Worm (Caenorhabditis elegans) whole organism, young adult: Measurements from ENCODE around the gene C14B9.2.

ENCODE experiments used
- D2030.7 ChIP-seq: fragments of 200-800 bp; sonication (Bioruptor generic); IDR thresholded peaks from 2 replicates; pipeline ENCODE4 v1.3.6; 2022; ENCODE audit warnings: missing genetic modification reagents, missing genetic modification characterization, missing compliant biosample characterization
- F22D6.2 ChIP-seq: sonication (generic microtip); optimal IDR thresholded peaks from 2 replicates; lab custom pipeline; 2016; ENCODE audit warnings: mild to moderate bottlenecking, missing genetic modification characterization, missing compliant biosample characterization
- F23B12.7 ChIP-seq: sonication (generic microtip); optimal IDR thresholded peaks from 2 replicates; lab custom pipeline; 2017; ENCODE audit warnings: missing genetic modification characterization, mild to moderate bottlenecking, missing compliant biosample characterization, antibody characterized with exemption, moderate library complexity; ENCODE audit not compliant: insufficient read depth
- F55B11.4 ChIP-seq: sonication (generic microtip); optimal IDR thresholded peaks from 2 replicates; lab custom pipeline; 2016; ENCODE audit warnings: missing compliant biosample characterization, missing genetic modification characterization, borderline replicate concordance; ENCODE audit not compliant: insufficient read depth
- K11D2.4 ChIP-seq: fragments of 200-800 bp; sonication (Bioruptor generic); IDR thresholded peaks from 2 replicates; pipeline ENCODE4 v1.3.6; 2022; ENCODE audit warnings: missing genetic modification reagents, missing genetic modification characterization, missing compliant biosample characterization
- K12H6.12 ChIP-seq: fragments of 200-800 bp; sonication (Bioruptor generic); optimal IDR thresholded peaks from 2 replicates; lab custom pipeline; 2018; ENCODE audit warnings: mild to moderate bottlenecking, missing genetic modification characterization, missing compliant biosample characterization
- T07F8.4 ChIP-seq: sonication (generic microtip); optimal IDR thresholded peaks from 2 replicates; lab custom pipeline; 2016; ENCODE audit warnings: mild to moderate bottlenecking, missing genetic modification characterization, moderate library complexity, missing compliant biosample characterization
- Y53G8AR.9 ChIP-seq: fragments of 200-800 bp; sonication (Bioruptor generic); conservative IDR thresholded peaks from 2 replicates; pipeline ENCODE4 v1.3.6; 2022; ENCODE audit warnings: missing genetic modification reagents, missing genetic modification characterization, missing compliant biosample characterization
- aptf-3 ChIP-seq: fragments of 200-800 bp; sonication (Bioruptor generic); IDR thresholded peaks from 2 replicates; pipeline ENCODE4 v1.3.6; 2022; ENCODE audit warnings: missing genetic modification characterization, missing compliant biosample characterization
- attf-5 ChIP-seq: fragments of 200-800 bp; sonication (Bioruptor generic); optimal IDR thresholded peaks from 2 replicates; lab custom pipeline; 2018; ENCODE audit warnings: mild to moderate bottlenecking, missing genetic modification characterization, missing compliant biosample characterization
- cebp-1 ChIP-seq, 2 experiments: fragments of 200-800 bp in 1 of 2; sonication (Bioruptor generic) in 1 of 2; sonication (generic microtip) in 1 of 2; IDR thresholded peaks in 1 of 2; optimal IDR thresholded peaks in 1 of 2; 2 replicates each; pipeline versions ENCODE4 v1.3.6 to Lab custom; 2017 to 2022; ENCODE audit warnings: missing compliant biosample characterization in 2 of 2, missing genetic modification characterization in 2 of 2, mild to moderate bottlenecking in 1 of 2, missing genetic modification reagents in 1 of 2, moderate library complexity in 1 of 2
- ceh-27 ChIP-seq: fragments of 200-800 bp; sonication (Bioruptor generic); optimal IDR thresholded peaks from 2 replicates; lab custom pipeline; 2018; ENCODE audit warnings: mild to moderate bottlenecking, missing genetic modification characterization, moderate library complexity, missing compliant biosample characterization
- ceh-91 ChIP-seq: fragments of 200-800 bp; sonication (Bioruptor generic); IDR thresholded peaks from 2 replicates; pipeline ENCODE4 v1.3.6; 2022; ENCODE audit warnings: missing genetic modification reagents, missing genetic modification characterization, missing compliant biosample characterization
- dox-1 ChIP-seq: fragments of 200-800 bp; sonication (Bioruptor generic); IDR thresholded peaks from 2 replicates; pipeline ENCODE4 v1.3.6; 2022; ENCODE audit warnings: missing genetic modification reagents, missing genetic modification characterization, missing compliant biosample characterization
- egl-18 ChIP-seq: fragments of 200-800 bp; sonication (Bioruptor generic); IDR thresholded peaks from 2 replicates; pipeline ENCODE4 v1.3.6; 2022; ENCODE audit warnings: missing genetic modification reagents, missing genetic modification characterization, missing compliant biosample characterization
- egrh-3 ChIP-seq: fragments of 200-800 bp; sonication (Bioruptor generic); IDR thresholded peaks from 2 replicates; pipeline ENCODE4 v1.3.6; 2022; ENCODE audit warnings: missing genetic modification reagents, missing genetic modification characterization, missing compliant biosample characterization
- ekl-4 ChIP-seq: fragments of 200-800 bp; sonication (Bioruptor generic); IDR thresholded peaks from 2 replicates; pipeline ENCODE4 v1.3.6; 2022; ENCODE audit warnings: missing genetic modification reagents, missing genetic modification characterization, missing compliant biosample characterization
- ets-4 ChIP-seq: fragments of 200-800 bp; sonication (Bioruptor generic); optimal IDR thresholded peaks from 2 replicates; lab custom pipeline; 2018; ENCODE audit warnings: mild to moderate bottlenecking, missing genetic modification characterization, missing compliant biosample characterization
- him-1 ChIP-seq: sonication (generic microtip); optimal IDR thresholded peaks from 2 replicates; lab custom pipeline; 2016; ENCODE audit warnings: missing genotype, missing genetic modification reagents, missing genetic modification characterization, missing compliant biosample characterization
- hmg-1.2 ChIP-seq: fragments of 200-800 bp; sonication (Bioruptor generic); IDR thresholded peaks from 2 replicates; pipeline ENCODE4 v1.3.6; 2022; ENCODE audit warnings: missing genetic modification reagents, missing genetic modification characterization, missing compliant biosample characterization
- hmg-20 ChIP-seq: fragments of 200-800 bp; sonication (Bioruptor generic); IDR thresholded peaks from 2 replicates; pipeline ENCODE4 v1.3.6; 2022; ENCODE audit warnings: missing genetic modification reagents, missing genetic modification characterization, missing compliant biosample characterization
- let-607 ChIP-seq, 2 experiments: fragments of 200-800 bp in 1 of 2; sonication (Bioruptor generic) in 1 of 2; sonication (generic microtip) in 1 of 2; optimal IDR thresholded peaks; 2 replicates each; lab custom pipeline; 2016 to 2018; ENCODE audit warnings: mild to moderate bottlenecking in 2 of 2, missing compliant biosample characterization in 2 of 2, missing genetic modification characterization in 2 of 2, moderate library complexity in 2 of 2, missing genotype in 1 of 2
- lin-35 ChIP-seq, 3 experiments: fragments of 150-350 bp in 2 of 3; sonication (generic microtip) in 1 of 3; optimal IDR thresholded peaks; 2 replicates each; lab custom pipeline; 2014 to 2018; ENCODE audit warnings: missing biosample characterization in 3 of 3, missing genetic modification characterization in 3 of 3, missing genetic modification reagents in 3 of 3
- lin-40 ChIP-seq: sonication (generic microtip); optimal IDR thresholded peaks from 2 replicates; lab custom pipeline; 2016; ENCODE audit warnings: missing genetic modification characterization, mild to moderate bottlenecking, missing compliant biosample characterization, missing genotype, missing genetic modification reagents
- madf-3 ChIP-seq: fragments of 200-800 bp; sonication (Bioruptor generic); IDR thresholded peaks from 2 replicates; pipeline ENCODE4 v1.3.6; 2022; ENCODE audit warnings: missing genetic modification reagents, missing genetic modification characterization, missing compliant biosample characterization
- mes-4 ChIP-seq: sonication (generic microtip); optimal IDR thresholded peaks from 2 replicates; lab custom pipeline; 2016; ENCODE audit warnings: missing genotype, missing genetic modification characterization, missing compliant biosample characterization
- nfya-1 ChIP-seq: sonication (generic microtip); optimal IDR thresholded peaks from 2 replicates; lab custom pipeline; 2017; ENCODE audit warnings: antibody characterized with exemption, missing compliant biosample characterization, missing genetic modification characterization, borderline replicate concordance; ENCODE audit not compliant: insufficient read depth
- nhr-80 ChIP-seq: sonication (generic microtip); optimal IDR thresholded peaks from 2 replicates; lab custom pipeline; 2016; ENCODE audit warnings: missing genetic modification characterization, missing compliant biosample characterization
- sea-2 ChIP-seq: fragments of 200-800 bp; sonication (Bioruptor generic); IDR thresholded peaks from 2 replicates; pipeline ENCODE4 v1.3.6; 2022; ENCODE audit warnings: missing genetic modification characterization, missing compliant biosample characterization
- snpc-4 ChIP-seq, 5 experiments: fragments of 150-350 bp in 1 of 5; sonication (generic microtip) in 4 of 5; optimal IDR thresholded peaks; 2 replicates each; lab custom pipeline; 2014 to 2018; ENCODE audit warnings: missing genetic modification characterization in 5 of 5, missing biosample characterization in 3 of 5, antibody characterized with exemption in 2 of 5, mild to moderate bottlenecking in 2 of 5, missing compliant biosample characterization in 2 of 5, missing genotype in 2 of 5, moderate library complexity in 2 of 5, missing genetic modification reagents in 1 of 5
- somi-1 ChIP-seq: fragments of 200-800 bp; sonication (Bioruptor generic); optimal IDR thresholded peaks from 2 replicates; lab custom pipeline; 2018; ENCODE audit warnings: mild to moderate bottlenecking, missing genetic modification characterization, missing compliant biosample characterization
- sptf-2 ChIP-seq: fragments of 200-800 bp; sonication (Bioruptor generic); optimal IDR thresholded peaks from 2 replicates; lab custom pipeline; 2018; ENCODE audit warnings: mild to moderate bottlenecking, missing genetic modification characterization, missing compliant biosample characterization
- tbp1 ChIP-seq: fragments of 200-800 bp; sonication (Bioruptor generic); optimal IDR thresholded peaks from 2 replicates; lab custom pipeline; 2018; ENCODE audit warnings: mild to moderate bottlenecking, missing genetic modification characterization, missing compliant biosample characterization
- tbx-9 ChIP-seq: sonication (generic microtip); optimal IDR thresholded peaks from 2 replicates; lab custom pipeline; 2016; ENCODE audit warnings: borderline replicate concordance, missing genetic modification characterization, inconsistent platforms, missing compliant biosample characterization
- tlf-1 ChIP-seq: fragments of 200-800 bp; sonication (Bioruptor generic); optimal IDR thresholded peaks from 2 replicates; lab custom pipeline; 2018; ENCODE audit warnings: mild to moderate bottlenecking, missing genetic modification characterization, missing compliant biosample characterization
- xnd-1 ChIP-seq: sonication (generic microtip); optimal IDR thresholded peaks from 2 replicates; lab custom pipeline; 2016; ENCODE audit warnings: missing genotype, missing genetic modification reagents, missing genetic modification characterization, missing compliant biosample characterization
- zfh-2 ChIP-seq: fragments of 200-800 bp; sonication (Bioruptor generic); conservative IDR thresholded peaks from 2 replicates; pipeline ENCODE4 v1.3.6; 2022; ENCODE audit warnings: missing genetic modification reagents, missing genetic modification characterization, missing compliant biosample characterization
- ztf-3 ChIP-seq: fragments of 200-800 bp; sonication (Bioruptor generic); optimal IDR thresholded peaks from 2 replicates; lab custom pipeline; 2018; ENCODE audit warnings: mild to moderate bottlenecking, missing genetic modification characterization, missing compliant biosample characterization

The C14B9.2 gene

DNA sequence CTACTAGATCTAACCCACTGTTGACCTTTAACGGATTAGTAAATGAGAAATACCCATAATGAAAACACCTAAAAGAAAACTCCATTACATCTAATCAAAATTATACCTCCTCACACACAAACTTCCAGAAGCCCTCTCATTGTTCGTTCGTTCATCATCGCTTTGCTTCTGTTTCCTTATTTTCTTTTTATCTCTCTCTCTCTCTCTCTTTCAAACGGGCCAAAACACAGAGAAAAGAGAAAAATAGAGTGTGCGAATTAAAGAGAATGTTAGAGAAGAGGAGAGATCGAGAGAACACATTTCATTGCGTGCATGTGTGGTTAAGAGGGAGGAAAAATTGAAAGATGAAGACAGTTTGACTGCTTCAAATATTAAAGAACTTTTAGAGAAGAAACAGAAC lies 9.1 kb upstream of the C14B9.2 start:
- TF ChIP-seq dox-1 (GFP tag; lab: Robert Waterston, UW) (no peak), F23B12.7 (tag; lab: Kevin White, UChicago) (peak; percentile 54), nhr-80 (tag; lab: Kevin White, UChicago) (peak; percentile 62), lin-40 (tag; lab: Kevin White, UChicago) (peak; percentile 44), somi-1 (GFP tag; lab: Kevin White, UChicago) (peak; percentile 34), tbp1 (GFP tag; lab: Kevin White, UChicago) (peak; percentile 4), hmg-1.2 (GFP tag; lab: Robert Waterston, UW) (peak; percentile 63; the same call in 1 of the 2 replicates), lin-35 (GFP tag; optimal IDR thresholded peaks at IDR 0.05; lab: Kevin White, UChicago) (peak in 1 of 3 experiments; percentile 49), attf-5 (GFP tag; lab: Kevin White, UChicago) (peak; percentile 9), F22D6.2 (tag; lab: Kevin White, UChicago) (no peak)

DNA sequence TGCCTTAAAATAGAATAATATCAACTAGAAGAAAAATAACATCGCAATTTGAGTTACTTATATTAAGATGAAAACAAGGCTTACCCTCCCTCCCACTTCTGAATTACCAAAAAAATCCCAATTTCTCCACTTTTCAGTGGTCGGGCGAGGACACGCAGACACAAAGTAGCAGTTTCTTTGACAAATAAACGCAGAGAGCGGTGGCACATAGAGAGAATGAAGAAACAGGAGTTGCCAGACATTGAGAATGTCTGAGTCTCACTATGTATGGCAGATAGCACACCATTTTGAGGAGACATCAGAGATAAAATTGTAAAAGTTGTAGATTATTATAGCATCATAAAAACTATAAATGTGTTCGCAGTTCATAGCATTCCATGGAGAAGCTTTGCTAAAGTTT lies 8.2 kb upstream of the C14B9.2 start:
- no peak for TF ChIP-seq ekl-4 (GFP tag; lab: Robert Waterston, UW)
- peak; percentile 30 for TF ChIP-seq attf-5 (GFP tag; lab: Kevin White, UChicago)
- no peak for TF ChIP-seq sea-2
- TF ChIP-seq nhr-80 (tag; lab: Kevin White, UChicago): peak; percentile 40
- no peak for TF ChIP-seq xnd-1 (tag; lab: Kevin White, UChicago)
- TF ChIP-seq lin-40 (tag; lab: Kevin White, UChicago): peak; percentile 58
- TF ChIP-seq snpc-4 (GFP tag; optimal IDR thresholded peaks at IDR 0.05; lab: Kevin White, UChicago): no peak
- peak in 1 of 4 experiments; percentile 5 for TF ChIP-seq snpc-4 (tag; optimal IDR thresholded peaks at IDR 0.05; lab: Kevin White, UChicago)
- peak; percentile 15 for TF ChIP-seq ceh-27
- TF ChIP-seq K12H6.12 (tag; lab: Kevin White, UChicago): peak; percentile 24
- TF ChIP-seq lin-35 (GFP tag; optimal IDR thresholded peaks at IDR 0.05; lab: Kevin White, UChicago): peak in 1 of 3 experiments; percentile 20
- no peak for TF ChIP-seq ztf-3
- peak; percentile 91 for TF ChIP-seq hmg-1.2 (GFP tag; lab: Robert Waterston, UW)
- no peak for TF ChIP-seq T07F8.4 (tag; lab: Kevin White, UChicago)
- TF ChIP-seq cebp-1 (GFP tag; IDR thresholded peaks at IDR 0.05; lab: Robert Waterston, UW): no peak
- TF ChIP-seq cebp-1 (tag; optimal IDR thresholded peaks at IDR 0.05; lab: Kevin White, UChicago): peak; percentile 45
- no peak for TF ChIP-seq aptf-3 (GFP tag; lab: Robert Waterston, UW)

DNA sequence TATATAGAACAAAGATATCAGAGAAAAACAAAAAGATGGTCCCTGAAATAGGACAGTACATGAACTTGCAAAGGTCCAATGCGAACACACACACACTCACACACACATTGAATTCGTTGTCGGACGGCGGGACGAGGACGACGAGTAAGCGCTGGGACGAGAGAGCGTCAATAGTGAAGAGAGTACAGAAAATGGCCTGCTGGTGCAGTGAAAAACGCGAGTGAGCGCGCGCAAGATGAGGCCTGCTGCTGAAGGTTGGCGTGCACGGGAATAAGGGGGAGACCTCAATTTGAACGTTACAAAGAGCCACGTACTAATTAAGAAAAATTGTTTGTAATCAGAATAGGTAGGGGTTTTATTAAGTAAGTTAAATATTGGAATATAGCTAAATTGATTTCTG lies 6.5 kb upstream of the C14B9.2 start:
- TF ChIP-seq hmg-1.2 (GFP tag; lab: Robert Waterston, UW) (peak; percentile 68; the same call in 1 of the 2 replicates), cebp-1 (GFP tag; IDR thresholded peaks at IDR 0.05; lab: Robert Waterston, UW) (no peak), cebp-1 (tag; optimal IDR thresholded peaks at IDR 0.05; lab: Kevin White, UChicago) (peak; percentile 18), nhr-80 (tag; lab: Kevin White, UChicago) (peak; percentile 49), attf-5 (GFP tag; lab: Kevin White, UChicago) (peak; percentile 25), sptf-2 (GFP tag; lab: Kevin White, UChicago) (no peak), him-1 (tag; lab: Kevin White, UChicago) (peak; percentile 37), egrh-3 (GFP tag; lab: Robert Waterston, UW) (no peak), K11D2.4 (GFP tag; lab: Robert Waterston, UW) (0 out of 2 replicates have a peak, but pooled peaks have one; percentile 24), D2030.7 (GFP tag; lab: Robert Waterston, UW) (no peak), zfh-2 (GFP tag; lab: Robert Waterston, UW) (peak; percentile 77)

DNA sequence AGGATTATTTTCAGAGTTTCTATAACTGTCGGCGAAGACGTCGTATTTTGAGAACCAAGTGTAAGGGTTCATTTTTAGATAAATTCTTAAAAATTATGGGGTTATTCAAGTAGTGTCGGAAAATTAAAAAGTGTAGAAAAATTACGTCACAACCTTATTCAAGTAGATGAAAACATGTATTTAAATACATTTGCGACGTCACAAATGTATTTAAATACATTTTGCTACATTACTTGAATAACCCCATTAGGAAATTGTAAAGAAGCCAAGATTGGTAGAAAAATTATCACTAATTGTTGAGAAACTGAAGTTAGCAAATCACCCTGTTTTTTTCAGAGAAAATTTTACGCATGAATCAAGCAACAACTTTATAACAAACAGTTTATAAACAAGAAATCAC lies 4.3 kb upstream of the C14B9.2 start:
- TF ChIP-seq mes-4 (tag; lab: Kevin White, UChicago): no peak
- TF ChIP-seq ekl-4 (GFP tag; lab: Robert Waterston, UW): peak; percentile 79
- peak; percentile 34; the same call in 1 of the 2 replicates for TF ChIP-seq D2030.7 (GFP tag; lab: Robert Waterston, UW)
- no peak for TF ChIP-seq egl-18
- no peak for TF ChIP-seq nfya-1 (tag; lab: Kevin White, UChicago)
- no peak; the same call in 1 of the 2 replicates for TF ChIP-seq Y53G8AR.9 (GFP tag; lab: Robert Waterston, UW)
- TF ChIP-seq ets-4 (GFP tag; lab: Kevin White, UChicago): no peak
- no peak for TF ChIP-seq let-607 (tag; optimal IDR thresholded peaks at IDR 0.05; lab: Kevin White, UChicago)
- no peak for TF ChIP-seq ceh-91 (GFP tag; lab: Robert Waterston, UW)
- 0 out of 2 replicates have a peak, but pooled peaks have one; percentile 18 for TF ChIP-seq hmg-20 (GFP tag; lab: Robert Waterston, UW)
- peak; percentile 39 for TF ChIP-seq tlf-1
- TF ChIP-seq hmg-1.2 (GFP tag; lab: Robert Waterston, UW): no peak; the same call in 1 of the 2 replicates
- no peak for TF ChIP-seq F23B12.7 (tag; lab: Kevin White, UChicago)
- TF ChIP-seq F55B11.4 (tag; lab: Kevin White, UChicago): no peak
- TF ChIP-seq tbx-9 (tag; lab: Kevin White, UChicago): no peak
- peak; percentile 74; the same call in 1 of the 2 replicates for TF ChIP-seq madf-3 (GFP tag; lab: Robert Waterston, UW)
